Worm (Caenorhabditis elegans): ENCODE measurements around the gene gst-18.
"Not testable (repeated sequence)": the region's sequence is repeated elsewhere in the genome, so short reads cannot be mapped to it uniquely, and the experiment has no call there.

The gst-18 gene

ce11 chrII:13654723-13655122 is 24.0 kb upstream of the gst-18 start, which contains the start of gene C31C9.9:
C31C9.9 (plus strand) TSS chrII:13655023.
- TF ChIP-seq mep-1 (tag; optimal IDR thresholded peaks at IDR 0.05); flh-1 (GFP tag; optimal IDR thresholded peaks at IDR 0.05); ces-1 (GFP tag; optimal IDR thresholded peaks at IDR 0.05): not testable (repeated sequence)

ce11 chrII:13648230-13648629 is 17.5 kb upstream of the gst-18 start, which contains the start of gene fbxa-169:
fbxa-169 (plus strand) TSS chrII:13648530.
- TF ChIP-seq snpc-4 (tag; optimal IDR thresholded peaks at IDR 0.05) (no peak), flh-1 (GFP tag; optimal IDR thresholded peaks at IDR 0.05) (no peak), nhr-2 (tag; optimal IDR thresholded peaks at IDR 0.05) (no peak), ces-1 (GFP tag; optimal IDR thresholded peaks at IDR 0.05) (no peak), unc-120 (tag; optimal IDR thresholded peaks at IDR 0.05; ENCODE audit: poor library complexity, severe bottlenecking) (no peak), nhr-28 (tag; optimal IDR thresholded peaks at IDR 0.05) (no peak), unc-39 (tag; optimal IDR thresholded peaks at IDR 0.05) (no peak), zip-8 (tag; optimal IDR thresholded peaks at IDR 0.05) (no peak), elt-3 (tag; optimal IDR thresholded peaks at IDR 0.05) (no peak), cnd-1 (tag; optimal IDR thresholded peaks at IDR 0.05) (no peak), pha-4 (tag; optimal IDR thresholded peaks at IDR 0.05) (no peak), blmp-1 (tag; optimal IDR thresholded peaks at IDR 0.05) (no peak), ham-2 (GFP tag; optimal IDR thresholded peaks at IDR 0.05) (no peak), lin-32 (GFP tag; optimal IDR thresholded peaks at IDR 0.05) (no peak), ceh-43 (GFP tag; optimal IDR thresholded peaks at IDR 0.05) (no peak), lin-13 (tag; optimal IDR thresholded peaks at IDR 0.05) (no peak), tbx-8 (GFP tag; optimal IDR thresholded peaks at IDR 0.05) (no peak), nhr-237 (tag; optimal IDR thresholded peaks at IDR 0.05) (no peak), nhr-76 (tag; optimal IDR thresholded peaks at IDR 0.05) (no peak)

- no peak for TF ChIP-seq ceh-39 (tag; optimal IDR thresholded peaks at IDR 0.05)
- TF ChIP-seq mep-1 (tag; optimal IDR thresholded peaks at IDR 0.05), result peak; percentile 21
Observed at ce11 chrII:13641311-13641710, 10.6 kb upstream of the gst-18 start, which contains the start of gene fbxa-167. fbxa-167 (plus strand) TSS chrII:13641489.

- TF ChIP-seq elt-3 (tag; optimal IDR thresholded peaks at IDR 0.05), result no peak
- TF ChIP-seq ces-1 (GFP tag; optimal IDR thresholded peaks at IDR 0.05), result peak; percentile 25
- TF ChIP-seq flh-1 (GFP tag; optimal IDR thresholded peaks at IDR 0.05), result no peak
- no peak for TF ChIP-seq ham-2 (GFP tag; optimal IDR thresholded peaks at IDR 0.05)
- no peak for TF ChIP-seq bed-3 (GFP tag; optimal IDR thresholded peaks at IDR 0.05)
- peak; percentile 11 for TF ChIP-seq unc-62 (GFP tag; optimal IDR thresholded peaks at IDR 0.05)
- TF ChIP-seq ceh-83 (GFP tag; optimal IDR thresholded peaks at IDR 0.05), result no peak
- TF ChIP-seq elt-1 (tag; optimal IDR thresholded peaks at IDR 0.05; ENCODE audit: borderline replicate concordance, insufficient read depth), result no peak
- TF ChIP-seq lin-13 (tag; optimal IDR thresholded peaks at IDR 0.05), result no peak
- TF ChIP-seq zip-8 (tag; optimal IDR thresholded peaks at IDR 0.05), result no peak
- no peak for TF ChIP-seq nhr-28 (tag; optimal IDR thresholded peaks at IDR 0.05)
- TF ChIP-seq sptf-1 (tag; optimal IDR thresholded peaks at IDR 0.05), result no peak
- no peak for TF ChIP-seq cnd-1 (tag; optimal IDR thresholded peaks at IDR 0.05)
- TF ChIP-seq unc-39 (tag; optimal IDR thresholded peaks at IDR 0.05), result no peak
Observed at ce11 chrII:13640210-13640609, 9.5 kb upstream of the gst-18 start.

ce11 chrII:13638576-13638975 is 7.9 kb upstream of the gst-18 start:
- TF ChIP-seq nhr-12 (tag; optimal IDR thresholded peaks at IDR 0.05) (no peak), nhr-76 (tag; optimal IDR thresholded peaks at IDR 0.05) (no peak), hlh-1 (tag; optimal IDR thresholded peaks at IDR 0.05) (no peak), drap-1 (GFP tag; optimal IDR thresholded peaks at IDR 0.05) (no peak), ham-2 (GFP tag; optimal IDR thresholded peaks at IDR 0.05) (no peak), lin-32 (GFP tag; optimal IDR thresholded peaks at IDR 0.05) (no peak), ceh-83 (GFP tag; optimal IDR thresholded peaks at IDR 0.05) (no peak), elt-1 (tag; optimal IDR thresholded peaks at IDR 0.05; ENCODE audit: borderline replicate concordance, insufficient read depth) (peak; percentile 96), ceh-39 (tag; optimal IDR thresholded peaks at IDR 0.05) (peak; percentile 45), ceh-43 (GFP tag; optimal IDR thresholded peaks at IDR 0.05) (no peak), cnd-1 (tag; optimal IDR thresholded peaks at IDR 0.05) (no peak), nhr-2 (tag; optimal IDR thresholded peaks at IDR 0.05) (no peak), unc-120 (tag; optimal IDR thresholded peaks at IDR 0.05; ENCODE audit: poor library complexity, severe bottlenecking) (no peak), nhr-237 (tag; optimal IDR thresholded peaks at IDR 0.05) (no peak), zip-8 (tag; optimal IDR thresholded peaks at IDR 0.05) (no peak), nhr-28 (tag; optimal IDR thresholded peaks at IDR 0.05) (no peak)
